Worm (Caenorhabditis elegans): ENCODE data around the gene T05H4.4.

DNA sequence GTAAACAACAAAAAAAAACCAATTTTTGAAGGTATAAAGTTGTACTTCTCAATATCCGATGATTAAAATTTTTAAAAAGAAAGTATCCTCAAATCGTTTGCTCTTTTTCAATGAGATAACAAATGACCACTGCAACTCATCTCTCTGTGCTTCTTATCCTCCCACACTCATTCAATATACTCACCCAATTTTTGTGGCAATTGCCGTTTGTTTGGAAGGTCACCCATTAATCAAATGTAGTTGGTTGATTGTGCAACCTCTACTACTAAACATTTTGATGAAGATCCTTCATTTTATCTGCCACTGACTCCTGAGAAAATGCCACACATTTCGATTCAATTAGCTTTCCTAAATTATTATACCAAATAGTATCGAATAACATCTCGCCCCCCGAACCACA, 29.0 kb downstream of the T05H4.4 start:
- TF ChIP-seq scrt-1 (GFP tag; IDR thresholded peaks at IDR 0.05) (no peak), F13C5.2 (tag; optimal IDR thresholded peaks at IDR 0.05) (no peak), tbx-11 (GFP tag; IDR thresholded peaks at IDR 0.05) (no peak), flt-1 (GFP tag; IDR thresholded peaks at IDR 0.05) (no peak), ets-7 (tag; optimal IDR thresholded peaks at IDR 0.05) (no peak), hnd-1 (tag; optimal IDR thresholded peaks at IDR 0.05) (no peak), tbx-37 (GFP tag; conservative IDR thresholded peaks at IDR 0.05) (no peak), ama-1 (optimal IDR thresholded peaks at IDR 0.05) (no peak), B0310.2 (tag; optimal IDR thresholded peaks at IDR 0.05) (no peak), aly-1 (tag; optimal IDR thresholded peaks at IDR 0.05) (no peak), ceh-36 (tag; optimal IDR thresholded peaks at IDR 0.05) (no peak), sea-1 (GFP tag; conservative IDR thresholded peaks at IDR 0.05) (no peak), ceh-13 (GFP tag; optimal IDR thresholded peaks at IDR 0.05) (no peak)

All from whole organism, early embryonic.